Fruit fly (Drosophila melanogaster) whole organism, embryonic: Measurements from ENCODE around the gene Mzt1.

Experiments
- Adf1 ChIP-seq: fragments of 200-800 bp; sonication (Bioruptor generic); IDR thresholded peaks from 2 replicates; pipeline ENCODE4 v1.3.6; 2022; ENCODE audit warnings: missing biosample characterization, missing genetic modification characterization
- CG10267 ChIP-seq: fragments of 200-800 bp; sonication (Bioruptor generic); optimal IDR thresholded peaks from 2 replicates; lab custom pipeline; 2018; ENCODE audit warnings: missing biosample characterization, mild to moderate bottlenecking, missing genetic modification characterization, moderate library complexity
- CG10274 ChIP-seq: fragments of 200-800 bp; sonication (Bioruptor generic); optimal IDR thresholded peaks from 3 replicates; lab custom pipeline; 2017; ENCODE audit warnings: missing biosample characterization, mild to moderate bottlenecking, missing genetic modification characterization
- CG12299 ChIP-seq: fragments of 200-800 bp; sonication (Bioruptor generic); optimal IDR thresholded peaks from 2 replicates; lab custom pipeline; 2018; ENCODE audit warnings: missing biosample characterization, mild to moderate bottlenecking, missing genetic modification characterization
- CG12769 ChIP-seq: fragments of 200-800 bp; sonication (Bioruptor generic); optimal IDR thresholded peaks from 2 replicates; lab custom pipeline; 2019; ENCODE audit warnings: missing biosample characterization, mild to moderate bottlenecking, missing genetic modification characterization, moderate library complexity
- CG12942 ChIP-seq: fragments of 200-800 bp; sonication (Bioruptor generic); optimal IDR thresholded peaks from 3 replicates; lab custom pipeline; 2016; ENCODE audit warnings: missing biosample characterization, missing genetic modification characterization
- CG13424 ChIP-seq: fragments of 200-800 bp; sonication (Bioruptor generic); optimal IDR thresholded peaks from 2 replicates; lab custom pipeline; 2019; ENCODE audit warnings: missing biosample characterization, mild to moderate bottlenecking, missing genetic modification characterization, moderate library complexity
- CG13624 ChIP-seq: fragments of 200-800 bp; sonication (Bioruptor generic); optimal IDR thresholded peaks from 2 replicates; lab custom pipeline; 2016; ENCODE audit warnings: missing biosample characterization, missing genetic modification characterization
- CG13775 ChIP-seq: fragments of 200-800 bp; sonication (Bioruptor generic); optimal IDR thresholded peaks from 3 replicates; lab custom pipeline; 2017; ENCODE audit warnings: missing biosample characterization, mild to moderate bottlenecking, missing genetic modification characterization
- CG17328 ChIP-seq: fragments of 200-800 bp; sonication (Bioruptor generic); IDR thresholded peaks from 2 replicates; pipeline ENCODE4 v1.3.6; 2022; ENCODE audit warnings: missing biosample characterization, missing genetic modification characterization
- CG17359 ChIP-seq: fragments of 200-800 bp; sonication (Bioruptor generic); optimal IDR thresholded peaks from 3 replicates; lab custom pipeline; 2018; ENCODE audit warnings: missing biosample characterization, mild to moderate bottlenecking, missing genetic modification characterization, moderate library complexity
- CG18011 ChIP-seq: fragments of 200-800 bp; sonication (Bioruptor generic); optimal IDR thresholded peaks from 2 replicates; lab custom pipeline; 2017; ENCODE audit warnings: missing biosample characterization, missing genetic modification characterization, mild to moderate bottlenecking, moderate library complexity, missing genotype
- CG18764 ChIP-seq: fragments of 200-800 bp; sonication (Bioruptor generic); optimal IDR thresholded peaks from 3 replicates; lab custom pipeline; 2016; ENCODE audit warnings: missing biosample characterization, missing genetic modification characterization
- CG2712 ChIP-seq: fragments of 200-800 bp; optimal IDR thresholded peaks from 3 replicates; lab custom pipeline; 2019; ENCODE audit warnings: missing biosample characterization, mild to moderate bottlenecking, missing genetic modification characterization, moderate library complexity
- CG3065 ChIP-seq: fragments of 200-800 bp; sonication (Bioruptor generic); optimal IDR thresholded peaks from 2 replicates; lab custom pipeline; 2016; ENCODE audit warnings: missing biosample characterization, missing genetic modification characterization
- CG31441 ChIP-seq: fragments of 200-800 bp; sonication (Bioruptor generic); IDR thresholded peaks from 2 replicates; pipeline ENCODE4 v1.3.6; 2022; ENCODE audit warnings: missing biosample characterization, missing genetic modification characterization
- CG3838 ChIP-seq: fragments of 200-800 bp; sonication (Bioruptor generic); optimal IDR thresholded peaks from 3 replicates; lab custom pipeline; 2016; ENCODE audit warnings: missing biosample characterization, missing genetic modification characterization
- CG5953 ChIP-seq: fragments of 200-800 bp; sonication (Bioruptor generic); IDR thresholded peaks from 2 replicates; pipeline ENCODE4 v1.3.6; 2022; ENCODE audit warnings: missing biosample characterization, missing genetic modification characterization
- CG6813 ChIP-seq: fragments of 200-800 bp; sonication (Bioruptor generic); optimal IDR thresholded peaks from 2 replicates; lab custom pipeline; 2017; ENCODE audit warnings: missing biosample characterization, missing genetic modification characterization, mild to moderate bottlenecking, moderate library complexity, missing genetic modification reagents
- CG8924 ChIP-seq: fragments of 200-800 bp; optimal IDR thresholded peaks from 3 replicates; lab custom pipeline; 2019; ENCODE audit warnings: missing biosample characterization, mild to moderate bottlenecking, missing genetic modification characterization, moderate library complexity
- CG9215 ChIP-seq: fragments of 200-800 bp; sonication (Bioruptor generic); IDR thresholded peaks from 2 replicates; pipeline ENCODE4 v1.3.6; 2022; ENCODE audit warnings: missing biosample characterization, missing genetic modification characterization
- CG9609 ChIP-seq: fragments of 200-800 bp; sonication (Bioruptor generic); optimal IDR thresholded peaks from 3 replicates; lab custom pipeline; 2016; ENCODE audit warnings: missing biosample characterization, missing genetic modification characterization
- HLH3B ChIP-seq: fragments of 200-800 bp; sonication (Bioruptor generic); IDR thresholded peaks from 2 replicates; pipeline ENCODE4 v1.3.6; 2022; ENCODE audit warnings: missing biosample characterization, missing genetic modification characterization
- Hey ChIP-seq: fragments of 200-800 bp; sonication (Bioruptor generic); optimal IDR thresholded peaks from 3 replicates; lab custom pipeline; 2018; ENCODE audit warnings: missing biosample characterization, mild to moderate bottlenecking, missing genetic modification characterization
- Hr78 ChIP-seq, 2 experiments: fragments of 200-800 bp in 1 of 2; fragments of >200 bp in 1 of 2; sonication (Bioruptor generic) in 1 of 2; optimal IDR thresholded peaks; 2 replicates each; lab custom pipeline; 2017 to 2019; ENCODE audit warnings: missing biosample characterization in 2 of 2, missing genetic modification characterization in 2 of 2, mild to moderate bottlenecking in 1 of 2, moderate library complexity in 1 of 2
- Mad ChIP-seq: fragments of 200-800 bp; sonication (Bioruptor generic); optimal IDR thresholded peaks from 2 replicates; lab custom pipeline; 2016; ENCODE audit warnings: missing biosample characterization, missing genetic modification characterization
- Sin3A ChIP-seq: fragments of >200 bp; optimal IDR thresholded peaks from 2 replicates; lab custom pipeline; 2018
- Xrp1 ChIP-seq: fragments of 200-800 bp; sonication (Bioruptor generic); IDR thresholded peaks from 2 replicates; pipeline ENCODE4 v1.3.6; 2022; ENCODE audit warnings: missing biosample characterization, missing genetic modification characterization
- YL-1 ChIP-seq: fragments of 200-800 bp; sonication (Bioruptor generic); optimal IDR thresholded peaks from 3 replicates; lab custom pipeline; 2017; ENCODE audit warnings: missing biosample characterization, mild to moderate bottlenecking, missing genetic modification characterization
- ap ChIP-seq: fragments of 200-800 bp; sonication (Bioruptor generic); IDR thresholded peaks from 2 replicates; pipeline ENCODE4 v1.3.6; 2022; ENCODE audit warnings: missing biosample characterization, missing genetic modification characterization
- ase ChIP-seq: fragments of 200-800 bp; sonication (Bioruptor generic); IDR thresholded peaks from 3 replicates; pipeline ENCODE4 v1.3.6; 2022; ENCODE audit warnings: missing biosample characterization, missing genetic modification characterization
- bab2 ChIP-seq: fragments of 200-800 bp; sonication (Bioruptor generic); optimal IDR thresholded peaks from 2 replicates; lab custom pipeline; 2016; ENCODE audit warnings: missing biosample characterization, missing genetic modification characterization
- caup ChIP-seq: fragments of 200-800 bp; sonication (Bioruptor generic); optimal IDR thresholded peaks from 3 replicates; lab custom pipeline; 2017; ENCODE audit warnings: missing biosample characterization, mild to moderate bottlenecking, missing genetic modification characterization, moderate library complexity; ENCODE audit not compliant: severe bottlenecking
- chn ChIP-seq: fragments of 200-800 bp; sonication (Bioruptor generic); optimal IDR thresholded peaks from 2 replicates; lab custom pipeline; 2016; ENCODE audit warnings: missing biosample characterization, missing genetic modification characterization
- dmrt99B ChIP-seq: fragments of 200-800 bp; sonication (Bioruptor generic); optimal IDR thresholded peaks from 2 replicates; lab custom pipeline; 2018; ENCODE audit warnings: missing biosample characterization, mild to moderate bottlenecking, missing genetic modification characterization, moderate library complexity
- dysf ChIP-seq: fragments of 200-800 bp; sonication (Bioruptor generic); IDR thresholded peaks from 3 replicates; pipeline ENCODE4 v1.3.6; 2022; ENCODE audit warnings: missing biosample characterization, missing genetic modification characterization
- esg ChIP-seq: fragments of 200-800 bp; sonication (Bioruptor generic); conservative IDR thresholded peaks from 2 replicates; pipeline ENCODE4 v1.3.6; 2022; ENCODE audit warnings: missing biosample characterization, missing genetic modification characterization
- ftz-f1 ChIP-seq: fragments of 200-800 bp; sonication (Bioruptor generic); optimal IDR thresholded peaks from 2 replicates; lab custom pipeline; 2016; ENCODE audit warnings: missing biosample characterization, missing genetic modification characterization
- gem ChIP-seq: fragments of 200-800 bp; sonication (Bioruptor generic); optimal IDR thresholded peaks from 2 replicates; lab custom pipeline; 2019; ENCODE audit warnings: missing biosample characterization, mild to moderate bottlenecking, missing genetic modification characterization, moderate library complexity
- hbn ChIP-seq: fragments of 200-800 bp; sonication (Bioruptor generic); IDR thresholded peaks from 2 replicates; pipeline ENCODE4 v1.3.6; 2022; ENCODE audit warnings: missing biosample characterization, missing genetic modification characterization; ENCODE audit not compliant: partially characterized antibody
- hkb ChIP-seq, 2 experiments: fragments of 200-800 bp in 1 of 2; fragments of >200 bp in 1 of 2; sonication (Bioruptor generic) in 1 of 2; IDR thresholded peaks in 1 of 2; optimal IDR thresholded peaks in 1 of 2; 2 replicates each; pipeline versions ENCODE4 v1.3.6 to Lab custom; 2017 to 2022; ENCODE audit warnings: missing biosample characterization in 1 of 2, missing genetic modification characterization in 1 of 2
- lov ChIP-seq, 2 experiments: fragments of 200-800 bp in 1 of 2; fragments of >200 bp in 1 of 2; sonication (Bioruptor generic) in 1 of 2; IDR thresholded peaks in 1 of 2; optimal IDR thresholded peaks in 1 of 2; 2 replicates in 1 of 2; 3 replicates in 1 of 2; pipeline versions ENCODE4 v1.3.6 to Lab custom; 2017 to 2022; ENCODE audit warnings: missing biosample characterization in 1 of 2, missing genetic modification characterization in 1 of 2
- mirr ChIP-seq: fragments of 200-800 bp; sonication (Bioruptor generic); optimal IDR thresholded peaks from 3 replicates; lab custom pipeline; 2018; ENCODE audit warnings: missing biosample characterization, mild to moderate bottlenecking, missing genetic modification characterization
- onecut ChIP-seq: fragments of 200-800 bp; sonication (Bioruptor generic); IDR thresholded peaks from 2 replicates; pipeline ENCODE4 v1.3.6; 2022; ENCODE audit warnings: missing biosample characterization, missing genetic modification characterization
- pita ChIP-seq: fragments of 200-800 bp; sonication (Bioruptor generic); optimal IDR thresholded peaks from 2 replicates; lab custom pipeline; 2017; ENCODE audit warnings: missing biosample characterization, mild to moderate bottlenecking, missing genetic modification characterization
- pnt ChIP-seq: fragments of 200-800 bp; sonication (Bioruptor generic); optimal IDR thresholded peaks from 3 replicates; lab custom pipeline; 2016; ENCODE audit warnings: missing biosample characterization, missing genetic modification characterization
- row ChIP-seq: fragments of 200-800 bp; sonication (Bioruptor generic); IDR thresholded peaks from 3 replicates; pipeline ENCODE4 v1.3.6; 2022; ENCODE audit warnings: missing biosample characterization, missing genetic modification characterization
- sc ChIP-seq, 3 experiments: fragments of >200 bp in 2 of 3; fragments of 200-800 bp in 1 of 3; sonication (Bioruptor generic) in 1 of 3; optimal IDR thresholded peaks; 2 replicates in 2 of 3; 3 replicates in 1 of 3; lab custom pipeline; 2017; ENCODE audit warnings: mild to moderate bottlenecking in 1 of 3, missing biosample characterization in 1 of 3, missing genetic modification characterization in 1 of 3, missing genetic modification reagents in 1 of 3
- sens ChIP-seq: fragments of 200-800 bp; sonication (Bioruptor generic); peaks from one replicate; lab custom pipeline; 2016; ENCODE audit warnings: missing biosample characterization, missing genetic modification characterization
- trh ChIP-seq: fragments of 200-800 bp; sonication (Bioruptor generic); optimal IDR thresholded peaks from 2 replicates; lab custom pipeline; 2016; ENCODE audit warnings: missing biosample characterization, missing genetic modification characterization

Gene Mzt1

dm6 chr3L:2399788-2400187 lies 10.7 kb downstream of the Mzt1 start (continued):
- TF ChIP-seq trh (GFP tag; lab: Kevin White, UChicago) (no peak), CG2712 (tag; lab: Kevin White, UChicago) (no peak), CG3838 (GFP tag; lab: Kevin White, UChicago) (no peak), CG9215 (no peak), gem (tag; lab: Kevin White, UChicago) (peak; percentile 52), bab2 (GFP tag; lab: Kevin White, UChicago) (no peak), Sin3A (no peak), caup (GFP tag; lab: Kevin White, UChicago) (no peak), dysf (GFP tag; lab: Robert Waterston, UW) (no peak), CG13424 (tag; lab: Kevin White, UChicago) (peak; percentile 20), CG10267 (tag; lab: Kevin White, UChicago) (no peak), CG13775 (GFP tag; lab: Kevin White, UChicago) (no peak), sens (GFP tag; lab: Kevin White, UChicago) (peak; percentile 73), CG3065 (GFP tag; lab: Kevin White, UChicago) (no peak), Xrp1 (GFP tag; lab: Robert Waterston, UW) (peak; percentile 37; the same call in 1 of the 2 replicates), HLH3B (GFP tag; lab: Robert Waterston, UW) (no peak), onecut (GFP tag; lab: Robert Waterston, UW) (no peak), hbn (GFP tag; lab: Robert Waterston, UW) (no peak), sc (optimal IDR thresholded peaks at IDR 0.05; lab: Kevin White, UChicago) (no peak), sc (GFP tag; optimal IDR thresholded peaks at IDR 0.05; lab: Kevin White, UChicago) (no peak), dmrt99B (tag; lab: Kevin White, UChicago) (peak; percentile 10), CG12942 (no peak), CG18011 (no peak), CG18764 (no peak), CG10274 (GFP tag; lab: Kevin White, UChicago) (no peak), CG8924 (tag; lab: Kevin White, UChicago) (no peak), Hr78 (GFP tag; optimal IDR thresholded peaks at IDR 0.05; lab: Kevin White, UChicago) (no peak), chn (GFP tag; lab: Kevin White, UChicago) (no peak), pnt (GFP tag; lab: Kevin White, UChicago) (no peak), Hey (tag; lab: Kevin White, UChicago) (no peak), CG17359 (peak; percentile 31), CG5953 (no peak), row (GFP tag; lab: Robert Waterston, UW) (0 out of 3 replicates have a peak, but pooled peaks have one; percentile 12), CG13624 (GFP tag; lab: Kevin White, UChicago) (no peak), CG17328 (GFP tag; lab: Robert Waterston, UW) (peak; percentile 23; the same call in 1 of the 2 replicates), Mad (GFP tag; lab: Kevin White, UChicago) (no peak), lov (optimal IDR thresholded peaks at IDR 0.05; lab: Kevin White, UChicago) (no peak), lov (GFP tag; IDR thresholded peaks at IDR 0.05; lab: Robert Waterston, UW) (0 out of 3 replicates have a peak, but pooled peaks have one; percentile 48), CG6813 (no peak), CG9609 (GFP tag; lab: Kevin White, UChicago) (no peak), ap (GFP tag; lab: Robert Waterston, UW) (peak; percentile 39; the same call in 1 of the 2 replicates), esg (GFP tag; lab: Robert Waterston, UW) (no peak), pita (GFP tag; lab: Kevin White, UChicago) (no peak), CG31441 (GFP tag; lab: Robert Waterston, UW) (peak; percentile 38), CG12769 (no peak), YL-1 (GFP tag; lab: Kevin White, UChicago) (no peak), ase (GFP tag; lab: Robert Waterston, UW) (no peak), Adf1 (GFP tag; lab: Robert Waterston, UW) (no peak), CG12299 (tag; lab: Kevin White, UChicago) (no peak), hkb (optimal IDR thresholded peaks at IDR 0.05; lab: Kevin White, UChicago) (no peak), hkb (GFP tag; IDR thresholded peaks at IDR 0.05; lab: Robert Waterston, UW) (no peak), mirr (GFP tag; lab: Kevin White, UChicago) (no peak), ftz-f1 (GFP tag; lab: Kevin White, UChicago) (no peak)
